Fruit fly (Drosophila melanogaster) whole organism, prepupa: Measurements from ENCODE around the gene chp.

ENCODE experiments used
- CG10631 ChIP-seq: fragments of 200-800 bp; sonication (Bioruptor generic); optimal IDR thresholded peaks from 2 replicates; lab custom pipeline; 2016; ENCODE audit warnings: missing biosample characterization, missing genetic modification characterization
- CG10669 ChIP-seq: fragments of 200-800 bp; sonication (Bioruptor generic); optimal IDR thresholded peaks from 3 replicates; lab custom pipeline; 2018; ENCODE audit warnings: missing biosample characterization, mild to moderate bottlenecking, missing genetic modification characterization, moderate library complexity
- CG11294 ChIP-seq: fragments of 200-800 bp; sonication (Bioruptor generic); IDR thresholded peaks from 2 replicates; pipeline ENCODE4 v1.3.6; 2022; ENCODE audit warnings: missing biosample characterization, missing genetic modification characterization
- CG11902 ChIP-seq: fragments of 200-800 bp; sonication (Bioruptor generic); optimal IDR thresholded peaks from 3 replicates; lab custom pipeline; 2016; ENCODE audit warnings: missing biosample characterization, missing genetic modification characterization
- CG15336 ChIP-seq: fragments of 200-800 bp; sonication (Bioruptor generic); IDR thresholded peaks from 2 replicates; pipeline ENCODE4 v1.3.6; 2022; ENCODE audit warnings: missing biosample characterization, missing genetic modification characterization
- CG1621 ChIP-seq: fragments of 200-800 bp; sonication (Bioruptor generic); optimal IDR thresholded peaks from 3 replicates; lab custom pipeline; 2018; ENCODE audit warnings: missing biosample characterization, mild to moderate bottlenecking, missing genetic modification characterization
- CG16779 ChIP-seq: fragments of 200-800 bp; sonication (Bioruptor generic); optimal IDR thresholded peaks from 3 replicates; lab custom pipeline; 2017; ENCODE audit warnings: missing biosample characterization, mild to moderate bottlenecking, missing genetic modification characterization
- CG3032 ChIP-seq: fragments of 200-800 bp; optimal IDR thresholded peaks from 2 replicates; lab custom pipeline; 2019; ENCODE audit warnings: missing biosample characterization, mild to moderate bottlenecking, missing genetic modification characterization, moderate library complexity
- CG31627 ChIP-seq: fragments of 200-800 bp; sonication (Bioruptor generic); optimal IDR thresholded peaks from 3 replicates; lab custom pipeline; 2016; ENCODE audit warnings: missing biosample characterization, missing genetic modification characterization
- CG32006 ChIP-seq: fragments of 200-800 bp; sonication (Bioruptor generic); optimal IDR thresholded peaks from 3 replicates; lab custom pipeline; 2017; ENCODE audit warnings: missing biosample characterization, mild to moderate bottlenecking, missing genetic modification characterization
- CG34406 ChIP-seq: fragments of 200-800 bp; sonication (Bioruptor generic); optimal IDR thresholded peaks from 3 replicates; lab custom pipeline; 2016; ENCODE audit warnings: missing biosample characterization, missing genetic modification characterization
- CG3919 ChIP-seq: fragments of 200-800 bp; sonication (Bioruptor generic); optimal IDR thresholded peaks from 3 replicates; lab custom pipeline; 2016; ENCODE audit warnings: missing biosample characterization, missing genetic modification characterization
- CG4318 ChIP-seq: fragments of 200-800 bp; sonication (Bioruptor generic); optimal IDR thresholded peaks from 3 replicates; lab custom pipeline; 2017; ENCODE audit warnings: missing biosample characterization, mild to moderate bottlenecking, missing genetic modification characterization
- CG6163 ChIP-seq: fragments of 200-800 bp; sonication (Bioruptor generic); IDR thresholded peaks from 3 replicates; pipeline ENCODE4 v1.3.6; 2022; ENCODE audit warnings: missing biosample characterization, missing genetic modification characterization
- CG6792 ChIP-seq: fragments of 200-800 bp; sonication (Bioruptor generic); optimal IDR thresholded peaks from 3 replicates; lab custom pipeline; 2016; ENCODE audit warnings: missing biosample characterization, missing genetic modification characterization
- CG6808 ChIP-seq: fragments of 200-800 bp; sonication (Bioruptor generic); optimal IDR thresholded peaks from 3 replicates; lab custom pipeline; 2017; ENCODE audit warnings: missing biosample characterization, missing genetic modification characterization, mild to moderate bottlenecking, moderate library complexity, missing genetic modification reagents
- CG6854 ChIP-seq: fragments of 200-800 bp; sonication (Bioruptor generic); optimal IDR thresholded peaks from 2 replicates; lab custom pipeline; 2017; ENCODE audit warnings: missing biosample characterization, mild to moderate bottlenecking, missing genetic modification characterization
- CG7368 ChIP-seq: fragments of 200-800 bp; sonication (Bioruptor generic); optimal IDR thresholded peaks from 3 replicates; lab custom pipeline; 2016; ENCODE audit warnings: missing biosample characterization, missing genetic modification characterization
- CG8119 ChIP-seq: fragments of 200-800 bp; sonication (Bioruptor generic); IDR thresholded peaks from 3 replicates; pipeline ENCODE4 v1.3.6; 2022; ENCODE audit warnings: missing biosample characterization, missing genetic modification characterization
- CG8319 ChIP-seq: fragments of 200-800 bp; sonication (Bioruptor generic); optimal IDR thresholded peaks from 3 replicates; lab custom pipeline; 2016; ENCODE audit warnings: missing biosample characterization, missing genetic modification characterization
- CG8632 ChIP-seq: fragments of 200-800 bp; sonication (Bioruptor generic); optimal IDR thresholded peaks from 3 replicates; lab custom pipeline; 2016; ENCODE audit warnings: missing biosample characterization, missing genetic modification characterization
- CG9139 ChIP-seq: fragments of 200-800 bp; sonication (Bioruptor generic); optimal IDR thresholded peaks from 3 replicates; lab custom pipeline; 2017; ENCODE audit warnings: missing biosample characterization, mild to moderate bottlenecking, missing genetic modification characterization
- Eip75B ChIP-seq: fragments of 200-800 bp; sonication (Bioruptor generic); optimal IDR thresholded peaks from 3 replicates; lab custom pipeline; 2016; ENCODE audit warnings: missing biosample characterization, missing genetic modification characterization
- Eip78C ChIP-seq: fragments of 200-800 bp; sonication (Bioruptor generic); peaks from one replicate; lab custom pipeline; 2016; ENCODE audit warnings: missing biosample characterization, missing genetic modification characterization
- Ets21C ChIP-seq: fragments of 200-800 bp; sonication (Bioruptor generic); optimal IDR thresholded peaks from 3 replicates; lab custom pipeline; 2016; ENCODE audit warnings: missing biosample characterization, missing genetic modification characterization
- Gug ChIP-seq: fragments of 200-800 bp; sonication (Bioruptor generic); IDR thresholded peaks from 2 replicates; pipeline ENCODE4 v1.3.6; 2022; ENCODE audit warnings: missing biosample characterization, missing genetic modification characterization
- Hr38 ChIP-seq: sonication (Bioruptor generic); optimal IDR thresholded peaks from 2 replicates; lab custom pipeline; 2016; ENCODE audit warnings: missing biosample characterization, missing genetic modification characterization
- OdsH ChIP-seq: fragments of 200-800 bp; sonication (Bioruptor generic); optimal IDR thresholded peaks from 3 replicates; lab custom pipeline; 2016; ENCODE audit warnings: missing biosample characterization, missing genetic modification characterization
- Sox102F ChIP-seq: fragments of 200-800 bp; sonication (Bioruptor generic); optimal IDR thresholded peaks from 2 replicates; lab custom pipeline; 2016; ENCODE audit warnings: missing biosample characterization, mild to moderate bottlenecking, missing genetic modification characterization
- Sox15 ChIP-seq: fragments of 200-800 bp; sonication (Bioruptor generic); optimal IDR thresholded peaks from 3 replicates; lab custom pipeline; 2016; ENCODE audit warnings: missing biosample characterization, missing genetic modification characterization
- achi ChIP-seq: fragments of 200-800 bp; sonication (Bioruptor generic); optimal IDR thresholded peaks from 3 replicates; lab custom pipeline; 2016; ENCODE audit warnings: missing biosample characterization, missing genetic modification characterization
- acj6 ChIP-seq: fragments of 200-800 bp; sonication (Bioruptor generic); optimal IDR thresholded peaks from 3 replicates; lab custom pipeline; 2016; ENCODE audit warnings: missing biosample characterization, missing genetic modification characterization
- cyc ChIP-seq: fragments of 200-800 bp; sonication (Bioruptor generic); optimal IDR thresholded peaks from 3 replicates; lab custom pipeline; 2016; ENCODE audit warnings: missing biosample characterization, missing genetic modification characterization
- dac ChIP-seq: fragments of 200-800 bp; sonication (Bioruptor generic); optimal IDR thresholded peaks from 2 replicates; lab custom pipeline; 2017; ENCODE audit warnings: missing biosample characterization, mild to moderate bottlenecking, missing genetic modification characterization
- eg ChIP-seq: fragments of 200-800 bp; sonication (Bioruptor generic); IDR thresholded peaks from 3 replicates; pipeline ENCODE4 v1.3.6; 2022; ENCODE audit warnings: missing biosample characterization, missing genetic modification characterization
- esn ChIP-seq: fragments of 200-800 bp; sonication (Bioruptor generic); optimal IDR thresholded peaks from 2 replicates; lab custom pipeline; 2016; ENCODE audit warnings: missing biosample characterization, mild to moderate bottlenecking, missing genetic modification characterization, moderate library complexity
- fd59A ChIP-seq: fragments of 200-800 bp; sonication (Bioruptor generic); optimal IDR thresholded peaks from 2 replicates; lab custom pipeline; 2017; ENCODE audit warnings: missing biosample characterization, mild to moderate bottlenecking, missing genetic modification characterization, missing genetic modification reagents
- fd85E ChIP-seq: fragments of 200-800 bp; sonication (Bioruptor generic); optimal IDR thresholded peaks from 3 replicates; lab custom pipeline; 2016; ENCODE audit warnings: missing biosample characterization, missing genetic modification characterization
- fkh ChIP-seq: fragments of 200-800 bp; sonication (Bioruptor generic); optimal IDR thresholded peaks from 3 replicates; lab custom pipeline; 2017; ENCODE audit warnings: missing biosample characterization, mild to moderate bottlenecking, missing genetic modification characterization, moderate library complexity
- net ChIP-seq: fragments of 200-800 bp; sonication (Bioruptor generic); optimal IDR thresholded peaks from 3 replicates; lab custom pipeline; 2016; ENCODE audit warnings: missing biosample characterization, missing genetic modification characterization
- pdm3 ChIP-seq: fragments of 200-800 bp; sonication (Bioruptor generic); optimal IDR thresholded peaks from 3 replicates; lab custom pipeline; 2016; ENCODE audit warnings: missing biosample characterization, missing genetic modification characterization
- salr ChIP-seq, 2 experiments: fragments of 200-800 bp; sonication (Bioruptor generic); optimal IDR thresholded peaks; 3 replicates each; lab custom pipeline; 2016 to 2018; ENCODE audit warnings: missing biosample characterization in 2 of 2, missing genetic modification characterization in 2 of 2, mild to moderate bottlenecking in 1 of 2
- ss ChIP-seq, 2 experiments: fragments of 200-800 bp; sonication (Bioruptor generic); optimal IDR thresholded peaks; 2 replicates in 1 of 2; 3 replicates in 1 of 2; lab custom pipeline; 2017 to 2018; ENCODE audit warnings: mild to moderate bottlenecking in 2 of 2, missing biosample characterization in 2 of 2, missing genetic modification characterization in 2 of 2, moderate library complexity in 1 of 2
- svp ChIP-seq: fragments of 200-800 bp; sonication (Bioruptor generic); peaks from one replicate; lab custom pipeline; 2016; ENCODE audit warnings: missing biosample characterization, missing genetic modification characterization
- topi ChIP-seq: fragments of 200-800 bp; sonication (Bioruptor generic); optimal IDR thresholded peaks from 3 replicates; lab custom pipeline; 2016; ENCODE audit warnings: missing biosample characterization, missing genetic modification characterization
- vri ChIP-seq: fragments of 200-800 bp; sonication (Bioruptor generic); optimal IDR thresholded peaks from 3 replicates; lab custom pipeline; 2016; ENCODE audit warnings: missing biosample characterization, mild to moderate bottlenecking, missing genetic modification characterization

Gene chp

dm6 chr3R:31225043-31225681, 14.6 kb upstream of the chp start (continued):
- TF ChIP-seq CG15336 (GFP tag; lab: Robert Waterston, UW): peak; percentile 70
- no peak for TF ChIP-seq achi (GFP tag; lab: Kevin White, UChicago)
- no peak for TF ChIP-seq salr (GFP tag; optimal IDR thresholded peaks at IDR 0.05; lab: Kevin White, UChicago)
- TF ChIP-seq net: no peak
- TF ChIP-seq CG3919 (GFP tag; lab: Kevin White, UChicago): no peak
- TF ChIP-seq CG32006 (GFP tag; lab: Kevin White, UChicago): no peak
- no peak for TF ChIP-seq Hr38 (GFP tag; lab: Kevin White, UChicago)
- peak; percentile 81 for TF ChIP-seq CG6792 (GFP tag; lab: Kevin White, UChicago)
- peak; percentile 91 for TF ChIP-seq svp (GFP tag; lab: Kevin White, UChicago)
- peak; percentile 60 for TF ChIP-seq CG7368 (GFP tag; lab: Kevin White, UChicago)
- peak; percentile 67; the same call in 2 of the 3 replicates for TF ChIP-seq CG8119
- peak; percentile 25 for TF ChIP-seq CG10631 (GFP tag; lab: Kevin White, UChicago)
- TF ChIP-seq Gug (GFP tag; lab: Robert Waterston, UW): 0 out of 2 replicates have a peak, but pooled peaks have one; percentile 25
- peak; percentile 86 for TF ChIP-seq Sox102F (GFP tag; lab: Kevin White, UChicago)
- peak; percentile 73 for TF ChIP-seq CG31627 (GFP tag; lab: Kevin White, UChicago)
- peak; percentile 89 for TF ChIP-seq Eip78C (GFP tag; lab: Kevin White, UChicago)
- TF ChIP-seq Sox15 (GFP tag; lab: Kevin White, UChicago): peak; percentile 50
- TF ChIP-seq esn (GFP tag; lab: Kevin White, UChicago): peak; percentile 83
- TF ChIP-seq cyc (GFP tag; lab: Kevin White, UChicago): peak; percentile 59
- peak; percentile 73; the same call in 2 of the 3 replicates for TF ChIP-seq eg (GFP tag; lab: Robert Waterston, UW)
- TF ChIP-seq topi (GFP tag; lab: Kevin White, UChicago): peak; percentile 72
- TF ChIP-seq Ets21C (GFP tag; lab: Kevin White, UChicago): peak; percentile 58
- peak; percentile 94 for TF ChIP-seq vri
- no peak for TF ChIP-seq CG9139
- no peak for TF ChIP-seq fkh (GFP tag; lab: Kevin White, UChicago)
- TF ChIP-seq fd85E (GFP tag; lab: Kevin White, UChicago): peak; percentile 7
- TF ChIP-seq CG8632 (GFP tag; lab: Kevin White, UChicago): peak; percentile 67
- TF ChIP-seq CG11902 (GFP tag; lab: Kevin White, UChicago): peak; percentile 28
- no peak for TF ChIP-seq dac (GFP tag; lab: Kevin White, UChicago)
- peak; percentile 52 for TF ChIP-seq CG8319
- TF ChIP-seq CG3032 (tag; lab: Kevin White, UChicago): no peak
- no peak for TF ChIP-seq CG6808 (GFP tag; lab: Kevin White, UChicago)
- TF ChIP-seq OdsH (GFP tag; lab: Kevin White, UChicago): no peak
- no peak for TF ChIP-seq CG1621
- TF ChIP-seq Eip75B (GFP tag; lab: Kevin White, UChicago): peak; percentile 80
- TF ChIP-seq pdm3 (GFP tag; lab: Kevin White, UChicago): no peak
- peak; percentile 55 for TF ChIP-seq acj6 (GFP tag; lab: Kevin White, UChicago)
- no peak for TF ChIP-seq ss (GFP tag; optimal IDR thresholded peaks at IDR 0.05; lab: Kevin White, UChicago)
- peak; percentile 84 for TF ChIP-seq CG34406 (GFP tag; lab: Kevin White, UChicago)
- peak; percentile 8 for TF ChIP-seq fd59A (GFP tag; lab: Kevin White, UChicago)
- no peak for TF ChIP-seq CG16779 (tag; lab: Kevin White, UChicago)
- no peak for TF ChIP-seq CG4318 (GFP tag; lab: Kevin White, UChicago)
- TF ChIP-seq CG6163: peak; percentile 69; the same call in 2 of the 3 replicates
- no peak for TF ChIP-seq CG10669 (GFP tag; lab: Kevin White, UChicago)
- TF ChIP-seq CG11294 (GFP tag; lab: Robert Waterston, UW): no peak; the same call in 1 of the 2 replicates
- peak; percentile 39 for TF ChIP-seq CG6854 (GFP tag; lab: Kevin White, UChicago)
